Worm (Caenorhabditis elegans): Measurements from ENCODE around the gene nhr-60.

nhr-60 gene

DNA sequence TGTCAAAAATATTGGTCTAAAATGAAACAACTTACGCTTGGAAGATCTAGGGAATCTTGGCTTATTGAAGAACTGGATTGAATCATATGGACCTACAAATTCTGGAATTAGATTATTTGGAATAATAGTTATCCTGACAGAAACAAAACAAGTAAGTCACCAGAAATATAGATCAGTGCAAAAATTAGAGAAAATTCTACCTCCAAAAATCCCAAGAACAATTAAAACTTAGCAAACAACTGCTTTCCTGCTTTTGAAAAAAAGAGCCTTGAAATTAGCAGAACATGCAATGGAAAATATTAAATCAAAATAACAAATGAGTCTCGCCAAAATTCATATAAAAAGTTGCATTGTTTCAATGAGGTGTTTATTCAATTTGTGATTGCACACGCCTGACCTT, at the start of gene nhr-60:
TSS of gene nhr-60 (minus strand) at position 101 of the 400 bp plus-strand sequence.
- TF ChIP-seq Y55F3AM.14 (GFP tag; optimal IDR thresholded peaks at IDR 0.05) (no peak), lin-11 (tag; optimal IDR thresholded peaks at IDR 0.05) (no peak), F13H6.1 (tag; optimal IDR thresholded peaks at IDR 0.05) (no peak), nhr-77 (tag; optimal IDR thresholded peaks at IDR 0.05) (no peak), mbf-1 (tag; optimal IDR thresholded peaks at IDR 0.05) (no peak), elt-3 (tag; optimal IDR thresholded peaks at IDR 0.05) (no peak), lin-13 (GFP tag; optimal IDR thresholded peaks at IDR 0.05) (no peak), ama-1 (optimal IDR thresholded peaks at IDR 0.05) (no peak), C34F6.9 (tag; optimal IDR thresholded peaks at IDR 0.05) (no peak), nhr-11 (tag; optimal IDR thresholded peaks at IDR 0.05) (no peak), R02D3.7 (tag; optimal IDR thresholded peaks at IDR 0.05) (no peak), nhr-25 (tag; optimal IDR thresholded peaks at IDR 0.05) (no peak), egl-27 (tag; optimal IDR thresholded peaks at IDR 0.05) (no peak), peb-1 (tag; optimal IDR thresholded peaks at IDR 0.05) (no peak), nhr-10 (tag; optimal IDR thresholded peaks at IDR 0.05) (no peak), sma-9 (GFP tag; optimal IDR thresholded peaks at IDR 0.05) (no peak), sma-9 (tag; optimal IDR thresholded peaks at IDR 0.05) (no peak)

DNA sequence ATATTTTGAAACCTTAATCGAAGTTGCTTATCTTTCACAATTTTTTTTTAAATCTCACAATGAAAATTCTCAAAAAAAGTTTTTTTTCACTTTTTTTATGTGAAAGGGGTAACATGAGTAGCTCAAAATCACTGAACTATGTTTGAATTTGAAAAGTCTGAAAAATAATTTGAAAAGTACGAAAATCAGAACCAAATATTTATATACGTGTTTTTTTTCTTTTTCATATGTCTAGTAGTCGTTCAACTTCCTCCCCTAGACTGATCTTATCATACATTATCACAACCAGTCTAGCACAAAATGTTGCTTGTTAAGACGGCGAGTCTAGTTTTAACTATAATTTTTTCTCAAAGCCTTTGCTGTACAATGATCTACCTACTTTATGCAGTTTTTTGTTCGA, 48.4 kb upstream of the nhr-60 start, which contains the start of gene srbc-49:
TSS of gene srbc-49 (plus strand) at position 301 of the 400 bp plus-strand sequence.
- TF ChIP-seq aly-2 (tag; optimal IDR thresholded peaks at IDR 0.05) (no peak), lin-13 (GFP tag; optimal IDR thresholded peaks at IDR 0.05) (no peak), ceh-82 (tag; optimal IDR thresholded peaks at IDR 0.05) (no peak), lsy-2 (tag; optimal IDR thresholded peaks at IDR 0.05) (no peak), nhr-237 (tag; optimal IDR thresholded peaks at IDR 0.05) (no peak)

DNA sequence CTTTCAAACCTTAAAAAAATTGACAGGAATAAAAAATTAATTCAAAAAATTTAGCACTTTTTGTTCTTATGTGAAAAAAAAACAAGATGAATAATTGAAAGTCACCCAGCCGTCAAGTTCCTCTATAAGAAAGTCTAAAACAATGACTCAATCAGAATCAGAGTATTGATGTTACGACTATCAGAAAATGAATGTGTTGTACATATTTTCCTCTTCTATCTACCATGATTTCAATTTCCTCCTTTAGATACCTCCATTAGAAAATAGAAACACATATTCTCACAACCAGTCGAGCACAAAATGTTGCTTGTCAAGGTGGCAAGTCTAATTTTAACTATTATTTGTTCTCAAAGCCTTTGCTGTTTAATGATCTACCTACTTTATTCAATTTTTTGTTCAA, 46.9 kb upstream of the nhr-60 start, which contains the start of gene srbc-48:
TSS of gene srbc-48 (plus strand) at position 301 of the 400 bp plus-strand sequence.
- TF ChIP-seq C34F6.9 (tag; optimal IDR thresholded peaks at IDR 0.05) (no peak), elt-3 (tag; optimal IDR thresholded peaks at IDR 0.05) (no peak), blmp-1 (tag; optimal IDR thresholded peaks at IDR 0.05; ENCODE audit: insufficient read depth) (no peak), ztf-11 (tag; optimal IDR thresholded peaks at IDR 0.05) (no peak), unc-39 (tag; optimal IDR thresholded peaks at IDR 0.05) (no peak), nhr-77 (tag; optimal IDR thresholded peaks at IDR 0.05) (no peak), ceh-16 (tag; optimal IDR thresholded peaks at IDR 0.05) (no peak), ZK546.5 (tag; optimal IDR thresholded peaks at IDR 0.05) (no peak), alr-1 (tag; optimal IDR thresholded peaks at IDR 0.05) (no peak), mdl-1 (tag; optimal IDR thresholded peaks at IDR 0.05) (no peak), nhr-237 (tag; optimal IDR thresholded peaks at IDR 0.05) (no peak), skn-1 (tag; optimal IDR thresholded peaks at IDR 0.05) (no peak), crh-2 (tag; optimal IDR thresholded peaks at IDR 0.05) (no peak), aly-2 (tag; optimal IDR thresholded peaks at IDR 0.05) (no peak), dmd-4 (tag; optimal IDR thresholded peaks at IDR 0.05) (no peak), mbf-1 (tag; optimal IDR thresholded peaks at IDR 0.05) (no peak), lin-13 (GFP tag; optimal IDR thresholded peaks at IDR 0.05) (no peak)

ce11 chrV:15817746-15818145, 44.7 kb upstream of the nhr-60 start, which contains the start of gene abf-3:
TSS of gene abf-3 (minus strand) at chrV:15817846.
- no peak for TF ChIP-seq nhr-21 (tag; optimal IDR thresholded peaks at IDR 0.05)
- TF ChIP-seq blmp-1 (tag; optimal IDR thresholded peaks at IDR 0.05; ENCODE audit: insufficient read depth) = no peak
- no peak for TF ChIP-seq ama-1 (optimal IDR thresholded peaks at IDR 0.05)
- no peak for TF ChIP-seq ztf-4 (tag; optimal IDR thresholded peaks at IDR 0.05)
- TF ChIP-seq sma-9 (GFP tag; optimal IDR thresholded peaks at IDR 0.05) = no peak
- no peak for TF ChIP-seq sma-9 (tag; optimal IDR thresholded peaks at IDR 0.05)
- TF ChIP-seq ZK546.5 (tag; optimal IDR thresholded peaks at IDR 0.05) = no peak
- TF ChIP-seq skn-1 (tag; optimal IDR thresholded peaks at IDR 0.05) = no peak
- no peak for TF ChIP-seq nhr-12 (tag; optimal IDR thresholded peaks at IDR 0.05)
- no peak for TF ChIP-seq ceh-82 (tag; optimal IDR thresholded peaks at IDR 0.05)
- TF ChIP-seq nhr-77 (tag; optimal IDR thresholded peaks at IDR 0.05) = no peak
- TF ChIP-seq lin-11 (tag; optimal IDR thresholded peaks at IDR 0.05) = no peak
- no peak for TF ChIP-seq nhr-6 (tag; optimal IDR thresholded peaks at IDR 0.05)

- TF ChIP-seq crh-2 (tag; optimal IDR thresholded peaks at IDR 0.05) (no peak), unc-39 (tag; optimal IDR thresholded peaks at IDR 0.05) (no peak), sma-3 (GFP tag; optimal IDR thresholded peaks at IDR 0.05) (no peak), alr-1 (tag; optimal IDR thresholded peaks at IDR 0.05) (no peak), elt-1 (tag; optimal IDR thresholded peaks at IDR 0.05) (no peak), nhr-21 (tag; optimal IDR thresholded peaks at IDR 0.05) (no peak), sma-9 (GFP tag; optimal IDR thresholded peaks at IDR 0.05) (peak; percentile 22), sma-9 (tag; optimal IDR thresholded peaks at IDR 0.05) (no peak), ceh-82 (tag; optimal IDR thresholded peaks at IDR 0.05) (no peak), nhr-77 (tag; optimal IDR thresholded peaks at IDR 0.05) (no peak), peb-1 (tag; optimal IDR thresholded peaks at IDR 0.05) (no peak), blmp-1 (tag; optimal IDR thresholded peaks at IDR 0.05; ENCODE audit: insufficient read depth) (peak; percentile 40), nhr-11 (tag; optimal IDR thresholded peaks at IDR 0.05) (no peak), nhr-23 (tag; optimal IDR thresholded peaks at IDR 0.05) (no peak), ztf-11 (tag; optimal IDR thresholded peaks at IDR 0.05) (no peak), lin-13 (GFP tag; optimal IDR thresholded peaks at IDR 0.05) (no peak), gmeb-1 (tag; optimal IDR thresholded peaks at IDR 0.05) (no peak), F13H6.1 (tag; optimal IDR thresholded peaks at IDR 0.05) (no peak), lsy-2 (tag; optimal IDR thresholded peaks at IDR 0.05) (no peak), mab-5 (tag; optimal IDR thresholded peaks at IDR 0.05) (no peak), C34F6.9 (tag; optimal IDR thresholded peaks at IDR 0.05) (no peak), Y55F3AM.14 (GFP tag; optimal IDR thresholded peaks at IDR 0.05) (no peak), nhr-129 (tag; optimal IDR thresholded peaks at IDR 0.05) (peak; percentile 48), unc-62 (GFP tag; optimal IDR thresholded peaks at IDR 0.05) (no peak)
Measured at ce11 chrV:15815962-15816432, 43.0 kb upstream of the nhr-60 start, which contains the start of the genes fbxa-69 and F54B8.4. TSS of gene fbxa-69 (minus strand) at chrV:15815971. TSS of gene F54B8.4 (plus strand) at chrV:15816382.
